Fruit fly (Drosophila melanogaster): Measurements from ENCODE around the gene RpS15Aa.

dm6 chrX:13303527-13303655 lies 34.1 kb downstream of the RpS15Aa start, which contains the start of gene IP3K2:
- TF ChIP-seq Dll (optimal IDR thresholded peaks at IDR 0.05) (no peak), CG8478 (optimal IDR thresholded peaks at IDR 0.05) (no peak)
